Fruit fly (Drosophila melanogaster): ENCODE data around the gene CG44261.

dm6 chr3R:9399074-9399473 lies 8.9 kb downstream of the CG44261 start:
- TF ChIP-seq h (optimal IDR thresholded peaks at IDR 0.05) (no peak), insv (optimal IDR thresholded peaks at IDR 0.05) (no peak), psq (optimal IDR thresholded peaks at IDR 0.05) (no peak), Sin3A (optimal IDR thresholded peaks at IDR 0.05) (no peak), Myc (optimal IDR thresholded peaks at IDR 0.05) (no peak)

All from Kc167 (cell line).